Worm (Caenorhabditis elegans) whole organism, L4 larva: ENCODE results near the gene C09F12.2.
A peak's percentile ranks its signal among the peaks of the same experiment; 100 is the strongest.

Source experiments
- F37D6.2 ChIP-seq: sonication (generic microtip); optimal IDR thresholded peaks from 2 replicates; lab custom pipeline; 2016; ENCODE audit warnings: mild to moderate bottlenecking, missing genetic modification characterization, missing compliant biosample characterization
- F49E8.2 ChIP-seq: sonication (generic microtip); optimal IDR thresholded peaks from 2 replicates; lab custom pipeline; 2016; ENCODE audit warnings: missing compliant biosample characterization, mild to moderate bottlenecking, missing genetic modification characterization, borderline replicate concordance
- R02D3.7 ChIP-seq: fragments of 150-350 bp; sonication (generic microtip); optimal IDR thresholded peaks from 3 replicates; lab custom pipeline; 2014; ENCODE audit warnings: missing biosample characterization, missing genetic modification characterization
- T20F7.1 ChIP-seq: fragments of 200-800 bp; sonication (Bioruptor generic); optimal IDR thresholded peaks from 2 replicates; lab custom pipeline; 2018; ENCODE audit warnings: mild to moderate bottlenecking, missing genetic modification characterization, missing compliant biosample characterization
- Y48G9A.11 ChIP-seq: fragments of 200-800 bp; sonication (Bioruptor generic); IDR thresholded peaks from 2 replicates; pipeline ENCODE4 v1.3.6; 2022; ENCODE audit warnings: missing genetic modification reagents, missing genetic modification characterization, missing compliant biosample characterization
- Y75B8A.6 ChIP-seq: fragments of 200-800 bp; sonication (Bioruptor generic); IDR thresholded peaks from 2 replicates; pipeline ENCODE4 v1.3.6; 2022; ENCODE audit warnings: missing genetic modification reagents, missing genetic modification characterization, missing compliant biosample characterization
- ZK337.2 ChIP-seq: fragments of 200-800 bp; sonication (Bioruptor generic); IDR thresholded peaks from 2 replicates; pipeline ENCODE4 v1.3.6; 2022; ENCODE audit warnings: missing genetic modification reagents, missing genetic modification characterization, missing compliant biosample characterization
- ZK546.5 ChIP-seq, 2 experiments: sonication (generic microtip); optimal IDR thresholded peaks; 2 replicates each; lab custom pipeline; 2017; ENCODE audit warnings: missing biosample characterization in 2 of 2, missing genetic modification characterization in 2 of 2
- arid-1 ChIP-seq: fragments of 200-800 bp; sonication (Bioruptor generic); conservative IDR thresholded peaks from 2 replicates; pipeline ENCODE4 v1.3.6; 2022; ENCODE audit warnings: missing genetic modification reagents, missing genetic modification characterization, missing compliant biosample characterization
- ceh-28 ChIP-seq: fragments of 150-350 bp; optimal IDR thresholded peaks from 2 replicates; lab custom pipeline; 2014; ENCODE audit warnings: missing biosample characterization, missing genetic modification reagents, missing genetic modification characterization
- ctbp-1 ChIP-seq: fragments of 200-800 bp; sonication (Bioruptor generic); IDR thresholded peaks from 2 replicates; pipeline ENCODE4 v1.3.6; 2022; ENCODE audit warnings: missing genetic modification reagents, missing genetic modification characterization, missing compliant biosample characterization
- daf-12 ChIP-seq: fragments of 150-350 bp; optimal IDR thresholded peaks from 2 replicates; lab custom pipeline; 2014; ENCODE audit warnings: missing biosample characterization, missing genetic modification reagents, missing genetic modification characterization
- daf-16 ChIP-seq, 3 experiments: sonication (generic microtip); optimal IDR thresholded peaks; 2 replicates each; lab custom pipeline; 2016 to 2017; ENCODE audit warnings: missing genetic modification characterization in 3 of 3, missing genetic modification reagents in 3 of 3, mild to moderate bottlenecking in 2 of 3, missing compliant biosample characterization in 2 of 3, missing biosample characterization in 1 of 3, moderate library complexity in 1 of 3
- daf-19 ChIP-seq: fragments of 200-800 bp; sonication (Bioruptor generic); conservative IDR thresholded peaks from 2 replicates; pipeline ENCODE4 v1.3.6; 2022; ENCODE audit warnings: missing genetic modification characterization, missing compliant biosample characterization
- dmd-6 ChIP-seq: fragments of 200-800 bp; sonication (Bioruptor generic); IDR thresholded peaks from 2 replicates; pipeline ENCODE4 v1.3.6; 2022; ENCODE audit warnings: missing genetic modification reagents, missing genetic modification characterization, missing compliant biosample characterization
- dpl-1 ChIP-seq: fragments of 150-350 bp; optimal IDR thresholded peaks from 2 replicates; lab custom pipeline; 2014; ENCODE audit warnings: missing biosample characterization, missing genetic modification reagents, missing genetic modification characterization
- duxl-1 ChIP-seq: sonication (generic microtip); optimal IDR thresholded peaks from 2 replicates; lab custom pipeline; 2016; ENCODE audit warnings: mild to moderate bottlenecking, missing genetic modification characterization, moderate library complexity, missing compliant biosample characterization; ENCODE audit not compliant: poor library complexity
- dve-1 ChIP-seq: sonication (generic microtip); optimal IDR thresholded peaks from 2 replicates; lab custom pipeline; 2017; ENCODE audit warnings: antibody characterized with exemption, mild to moderate bottlenecking, missing genetic modification characterization, missing compliant biosample characterization; ENCODE audit not compliant: insufficient read depth
- egl-27 ChIP-seq: sonication (generic microtip); optimal IDR thresholded peaks from 3 replicates; lab custom pipeline; 2017; ENCODE audit warnings: missing biosample characterization, missing genetic modification reagents, missing genetic modification characterization
- egl-43 ChIP-seq: fragments of 200-800 bp; sonication (Bioruptor generic); IDR thresholded peaks from 2 replicates; pipeline ENCODE4 v1.3.6; 2022; ENCODE audit warnings: missing genetic modification reagents, missing genetic modification characterization, missing compliant biosample characterization
- fkh-10 ChIP-seq: fragments of 150-350 bp; optimal IDR thresholded peaks from 2 replicates; lab custom pipeline; 2014; ENCODE audit warnings: missing biosample characterization, missing genetic modification reagents, missing genetic modification characterization
- gei-8 ChIP-seq: fragments of 200-800 bp; sonication (Bioruptor generic); optimal IDR thresholded peaks from 2 replicates; lab custom pipeline; 2018; ENCODE audit warnings: mild to moderate bottlenecking, missing genetic modification characterization, missing compliant biosample characterization
- hif-1 ChIP-seq, 2 experiments: sonication (generic microtip); optimal IDR thresholded peaks; 2 replicates each; lab custom pipeline; 2016 to 2017; ENCODE audit warnings: missing compliant biosample characterization in 2 of 2, missing genetic modification characterization in 2 of 2, missing genetic modification reagents in 2 of 2, missing genotype in 2 of 2, mild to moderate bottlenecking in 1 of 2
- hlh-11 ChIP-seq: fragments of 200-800 bp; sonication (Bioruptor generic); optimal IDR thresholded peaks from 2 replicates; lab custom pipeline; 2018; ENCODE audit warnings: mild to moderate bottlenecking, missing genetic modification characterization, missing compliant biosample characterization
- hlh-30 ChIP-seq: sonication (generic microtip); optimal IDR thresholded peaks from 2 replicates; lab custom pipeline; 2017; ENCODE audit warnings: antibody characterized with exemption, mild to moderate bottlenecking, missing genetic modification characterization, missing compliant biosample characterization; ENCODE audit not compliant: insufficient read depth
- jun-1 ChIP-seq: fragments of 150-350 bp; optimal IDR thresholded peaks from 2 replicates; lab custom pipeline; 2014; ENCODE audit warnings: missing biosample characterization, missing genetic modification reagents, missing genetic modification characterization
- lin-39 ChIP-seq: fragments of 150-350 bp; optimal IDR thresholded peaks from 2 replicates; lab custom pipeline; 2014; ENCODE audit warnings: missing biosample characterization, missing genetic modification reagents, missing genetic modification characterization
- lir-3 ChIP-seq: sonication (generic microtip); optimal IDR thresholded peaks from 2 replicates; lab custom pipeline; 2016; ENCODE audit warnings: mild to moderate bottlenecking, missing genetic modification characterization, missing compliant biosample characterization
- lsy-2 ChIP-seq, 2 experiments: fragments of 150-350 bp in 1 of 2; sonication (generic microtip) in 1 of 2; optimal IDR thresholded peaks; 2 replicates each; lab custom pipeline; 2014 to 2017; ENCODE audit warnings: missing biosample characterization in 2 of 2, missing genetic modification characterization in 2 of 2
- madf-5 ChIP-seq, 2 experiments: fragments of 200-800 bp; sonication (Bioruptor generic); IDR thresholded peaks; 2 replicates each; pipeline ENCODE4 v1.3.6; 2022; ENCODE audit warnings: missing compliant biosample characterization in 2 of 2, missing genetic modification characterization in 2 of 2
- madf-9 ChIP-seq: fragments of 200-800 bp; sonication (Bioruptor generic); conservative IDR thresholded peaks from 2 replicates; pipeline ENCODE4 v1.3.6; 2022; ENCODE audit warnings: missing genetic modification reagents, missing genetic modification characterization, missing compliant biosample characterization
- mes-2 ChIP-seq: sonication (generic microtip); optimal IDR thresholded peaks from 2 replicates; lab custom pipeline; 2016; ENCODE audit warnings: missing genotype, mild to moderate bottlenecking, missing genetic modification characterization, missing compliant biosample characterization; ENCODE audit not compliant: poor library complexity, severe bottlenecking
- nhr-11 ChIP-seq: fragments of 150-350 bp; optimal IDR thresholded peaks from 2 replicates; lab custom pipeline; 2014; ENCODE audit warnings: missing biosample characterization, missing genetic modification characterization
- nhr-111 ChIP-seq: fragments of 200-800 bp; sonication (Bioruptor generic); optimal IDR thresholded peaks from 2 replicates; lab custom pipeline; 2018; ENCODE audit warnings: mild to moderate bottlenecking, missing genetic modification characterization, missing compliant biosample characterization
- nhr-237 ChIP-seq: sonication (generic microtip); optimal IDR thresholded peaks from 2 replicates; lab custom pipeline; 2017; ENCODE audit warnings: missing biosample characterization, missing genetic modification characterization
- nhr-28 ChIP-seq: fragments of 150-350 bp; optimal IDR thresholded peaks from 2 replicates; lab custom pipeline; 2014; ENCODE audit warnings: missing biosample characterization, missing genetic modification characterization
- nhr-48 ChIP-seq: sonication (generic microtip); optimal IDR thresholded peaks from 2 replicates; lab custom pipeline; 2016; ENCODE audit warnings: mild to moderate bottlenecking, missing genetic modification characterization, missing compliant biosample characterization
- nhr-77 ChIP-seq: fragments of 150-350 bp; optimal IDR thresholded peaks from 2 replicates; lab custom pipeline; 2014; ENCODE audit warnings: missing biosample characterization, missing genetic modification characterization
- pha-4 ChIP-seq, 2 experiments: fragments of 150-350 bp in 1 of 2; fragments of 200-800 bp in 1 of 2; sonication (Bioruptor generic) in 1 of 2; IDR thresholded peaks in 1 of 2; optimal IDR thresholded peaks in 1 of 2; 2 replicates each; pipeline versions ENCODE4 v1.3.6 to Lab custom; 2014 to 2022; ENCODE audit warnings: missing genetic modification characterization in 2 of 2, missing genetic modification reagents in 2 of 2, missing biosample characterization in 1 of 2, missing compliant biosample characterization in 1 of 2
- tra-1 ChIP-seq: fragments of 200-800 bp; sonication (Bioruptor generic); IDR thresholded peaks from 2 replicates; pipeline ENCODE4 v1.3.6; 2022; ENCODE audit warnings: missing genetic modification reagents, missing genetic modification characterization, missing compliant biosample characterization
- unc-39 ChIP-seq: sonication (generic microtip); optimal IDR thresholded peaks from 2 replicates; lab custom pipeline; 2017; ENCODE audit warnings: missing biosample characterization, missing genetic modification characterization
- zag-1 ChIP-seq: fragments of 150-350 bp; optimal IDR thresholded peaks from 2 replicates; lab custom pipeline; 2014; ENCODE audit warnings: missing biosample characterization, missing genetic modification characterization
- zfp-2 ChIP-seq: sonication (generic microtip); optimal IDR thresholded peaks from 2 replicates; lab custom pipeline; 2016; ENCODE audit warnings: mild to moderate bottlenecking, missing genetic modification characterization, missing compliant biosample characterization
- zfp-3 ChIP-seq: fragments of 200-800 bp; sonication (Bioruptor generic); conservative IDR thresholded peaks from 2 replicates; pipeline ENCODE4 v1.3.6; 2022; ENCODE audit warnings: missing genetic modification reagents, missing genetic modification characterization, missing compliant biosample characterization
- zip-11 ChIP-seq: fragments of 200-800 bp; sonication (Bioruptor generic); IDR thresholded peaks from 2 replicates; pipeline ENCODE4 v1.3.6; 2022; ENCODE audit warnings: missing genetic modification characterization, missing compliant biosample characterization
- zip-2 ChIP-seq: fragments of 150-350 bp; optimal IDR thresholded peaks from 2 replicates; lab custom pipeline; 2014; ENCODE audit warnings: missing biosample characterization, missing genetic modification characterization

C09F12.2 gene

ce11 chrX:11093985-11094593 lies 40.4 kb downstream of the C09F12.2 start (continued):
- TF ChIP-seq jun-1 (tag; lab: Kevin White, UChicago) (peak; percentile 100), egl-43 (GFP tag; lab: Robert Waterston, UW) (peak; percentile 100), ceh-28 (tag; lab: Kevin White, UChicago) (peak; percentile 100), R02D3.7 (tag; lab: Kevin White, UChicago) (peak; percentile 36), zag-1 (peak; percentile 100), madf-9 (peak; percentile 99), T20F7.1 (GFP tag; lab: Kevin White, UChicago) (peak; percentile 94), nhr-237 (peak; percentile 98), dmd-6 (GFP tag; lab: Robert Waterston, UW) (peak; percentile 99), hlh-30 (tag; lab: Kevin White, UChicago) (peak; percentile 96), Y48G9A.11 (GFP tag; lab: Robert Waterston, UW) (no peak; the same call in 1 of the 2 replicates), zfp-2 (tag; lab: Kevin White, UChicago) (peak; percentile 90), unc-39 (peak; percentile 94), nhr-77 (tag; lab: Kevin White, UChicago) (peak; percentile 100), lir-3 (peak; percentile 94), mes-2 (tag; lab: Kevin White, UChicago) (peak; percentile 98), ZK546.5 (tag; optimal IDR thresholded peaks at IDR 0.05; lab: Kevin White, UChicago) (peak; percentile 67 to 83), lsy-2 (tag; optimal IDR thresholded peaks at IDR 0.05; lab: Kevin White, UChicago) (peak; percentile 98), arid-1 (GFP tag; lab: Robert Waterston, UW) (peak; percentile 96)

- TF ChIP-seq daf-12 (no peak), dve-1 (tag; lab: Kevin White, UChicago) (peak; percentile 79), zip-11 (GFP tag; lab: Robert Waterston, UW) (no peak), ctbp-1 (peak; percentile 94), fkh-10 (GFP tag; lab: Kevin White, UChicago) (peak; percentile 4), F49E8.2 (tag; lab: Kevin White, UChicago) (peak; percentile 65), zip-2 (tag; lab: Kevin White, UChicago) (peak; percentile 75), nhr-48 (tag; lab: Kevin White, UChicago) (peak; percentile 80), nhr-237 (no peak), dpl-1 (GFP tag; lab: Kevin White, UChicago) (peak; percentile 50), tra-1 (GFP tag; lab: Robert Waterston, UW) (peak; percentile 91), F37D6.2 (tag; lab: Kevin White, UChicago) (peak; percentile 93), lin-39 (tag; lab: Kevin White, UChicago) (no peak), unc-39 (no peak), nhr-111 (GFP tag; lab: Kevin White, UChicago) (peak; percentile 37), daf-19 (GFP tag; lab: Robert Waterston, UW) (peak; percentile 94), hlh-30 (tag; lab: Kevin White, UChicago) (peak; percentile 78), nhr-11 (tag; lab: Kevin White, UChicago) (peak; percentile 55), pha-4 (GFP tag; IDR thresholded peaks at IDR 0.05; lab: Robert Waterston, UW) (peak; percentile 90), pha-4 (tag; optimal IDR thresholded peaks at IDR 0.05; lab: Kevin White, UChicago) (no peak), Y75B8A.6 (GFP tag; lab: Robert Waterston, UW) (no peak), egl-27 (tag; lab: Kevin White, UChicago) (no peak), hif-1 (tag; optimal IDR thresholded peaks at IDR 0.05; lab: Kevin White, UChicago) (peak; percentile 30 to 65), lsy-2 (tag; optimal IDR thresholded peaks at IDR 0.05; lab: Kevin White, UChicago) (peak in 1 of 2 experiments; percentile 25), ZK337.2 (GFP tag; lab: Robert Waterston, UW) (peak; percentile 85), arid-1 (GFP tag; lab: Robert Waterston, UW) (peak; percentile 79), duxl-1 (tag; lab: Kevin White, UChicago) (peak; percentile 93), gei-8 (GFP tag; lab: Kevin White, UChicago) (peak; percentile 55), nhr-28 (peak; percentile 45), zfp-3 (GFP tag; lab: Robert Waterston, UW) (peak; percentile 73; the same call in 1 of the 2 replicates), madf-5 (GFP tag; IDR thresholded peaks at IDR 0.05; lab: Robert Waterston, UW) (peak; percentile 44 to 95; a peak in 3 of 4 replicates), daf-16 (GFP tag; optimal IDR thresholded peaks at IDR 0.05; lab: Kevin White, UChicago) (peak; percentile 54 to 95), daf-16 (tag; optimal IDR thresholded peaks at IDR 0.05; lab: Kevin White, UChicago) (peak; percentile 74), hlh-11 (tag; lab: Kevin White, UChicago) (peak; percentile 78)
Observed at ce11 chrX:11095480-11095879, 41.8 kb downstream of the C09F12.2 start.
